Worm (Caenorhabditis elegans): ENCODE data around the gene chil-13.

DNA sequence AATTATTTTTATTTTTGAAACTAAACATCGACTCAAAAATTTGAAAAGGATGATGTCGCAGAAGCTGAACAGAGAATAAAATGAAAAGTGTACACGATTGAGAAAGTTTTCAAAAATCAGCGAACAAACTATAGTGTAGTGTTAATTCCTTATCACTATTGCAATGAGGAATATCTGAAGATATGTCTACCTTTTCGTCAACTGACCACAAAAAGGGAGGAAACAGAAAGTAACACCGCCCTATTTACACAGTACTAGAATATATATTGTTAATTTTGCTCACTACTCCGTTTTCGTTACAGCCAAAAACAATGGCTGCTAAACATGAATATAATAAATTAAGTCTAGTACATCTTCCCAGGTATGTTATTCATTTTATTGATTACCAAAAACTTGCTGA lies 9.8 kb upstream of the chil-13 start, which contains the start of gene chil-18:
- TF ChIP-seq C38D4.7 (GFP tag; optimal IDR thresholded peaks at IDR 0.05), result no peak
- TF ChIP-seq ama-1 (optimal IDR thresholded peaks at IDR 0.05), result no peak
- TF ChIP-seq elt-2 (tag; optimal IDR thresholded peaks at IDR 0.05), result no peak
- TF ChIP-seq F13H6.1 (tag; optimal IDR thresholded peaks at IDR 0.05), result no peak
- no peak for TF ChIP-seq nhr-11 (tag; optimal IDR thresholded peaks at IDR 0.05)
